Worm (Caenorhabditis elegans) whole organism, L3 larva: Measurements from ENCODE around the gene usp-33.

Experiments used
- aly-2 ChIP-seq: fragments of 150-350 bp; optimal IDR thresholded peaks from 2 replicates; lab custom pipeline; 2014; ENCODE audit warnings: missing biosample characterization, missing genetic modification characterization
- ama-1 ChIP-seq: fragments of 150-350 bp; optimal IDR thresholded peaks from 2 replicates; lab custom pipeline; 2018
- ceh-82 ChIP-seq: fragments of 150-350 bp; optimal IDR thresholded peaks from 2 replicates; lab custom pipeline; 2014; ENCODE audit warnings: missing biosample characterization, missing genetic modification characterization
- egl-27 ChIP-seq: sonication (generic microtip); optimal IDR thresholded peaks from 4 replicates; lab custom pipeline; 2017; ENCODE audit warnings: missing biosample characterization, missing genetic modification reagents, missing genetic modification characterization
- egl-5 ChIP-seq: fragments of 150-350 bp; optimal IDR thresholded peaks from 2 replicates; lab custom pipeline; 2017; ENCODE audit warnings: missing biosample characterization, missing genetic modification reagents, missing genetic modification characterization, inconsistent platforms
- elt-2 ChIP-seq: sonication (generic microtip); optimal IDR thresholded peaks from 2 replicates; lab custom pipeline; 2016; ENCODE audit warnings: missing genetic modification reagents, mild to moderate bottlenecking, missing genetic modification characterization, missing compliant biosample characterization
- eor-1 ChIP-seq, 2 experiments: fragments of 150-350 bp; optimal IDR thresholded peaks; 2 replicates each; lab custom pipeline; 2014 to 2018; ENCODE audit warnings: missing biosample characterization in 2 of 2, missing genetic modification characterization in 2 of 2
- fkh-10 ChIP-seq: sonication (generic microtip); optimal IDR thresholded peaks from 2 replicates; lab custom pipeline; 2017; ENCODE audit warnings: missing biosample characterization, missing genetic modification reagents, missing genetic modification characterization
- fos-1 ChIP-seq: fragments of 150-350 bp; optimal IDR thresholded peaks from 2 replicates; lab custom pipeline; 2014; ENCODE audit warnings: missing biosample characterization, missing genetic modification characterization
- hmg-11 ChIP-seq: sonication (generic microtip); optimal IDR thresholded peaks from 2 replicates; lab custom pipeline; 2016; ENCODE audit warnings: missing genetic modification characterization, missing compliant biosample characterization
- lin-39 ChIP-seq: fragments of 150-350 bp; optimal IDR thresholded peaks from 2 replicates; lab custom pipeline; 2018; ENCODE audit warnings: missing biosample characterization, missing genetic modification reagents, missing genetic modification characterization
- lsy-12 ChIP-seq: sonication (generic microtip); optimal IDR thresholded peaks from 2 replicates; lab custom pipeline; 2016; ENCODE audit warnings: mild to moderate bottlenecking, missing genetic modification characterization, missing compliant biosample characterization
- nfya-1 ChIP-seq: sonication (generic microtip); optimal IDR thresholded peaks from 2 replicates; lab custom pipeline; 2017; ENCODE audit warnings: missing genetic modification characterization, mild to moderate bottlenecking, missing compliant biosample characterization, antibody characterized with exemption, moderate library complexity; ENCODE audit not compliant: insufficient read depth
- nhr-11 ChIP-seq: fragments of 150-350 bp; optimal IDR thresholded peaks from 2 replicates; lab custom pipeline; 2014; ENCODE audit warnings: missing biosample characterization, missing genetic modification characterization
- nhr-12 ChIP-seq: fragments of 150-350 bp; optimal IDR thresholded peaks from 2 replicates; lab custom pipeline; 2014; ENCODE audit warnings: missing biosample characterization, missing genetic modification characterization
- nhr-23 ChIP-seq: fragments of 150-350 bp; optimal IDR thresholded peaks from 2 replicates; lab custom pipeline; 2014; ENCODE audit warnings: missing biosample characterization, missing genetic modification reagents, missing genetic modification characterization
- nhr-25 ChIP-seq: sonication (generic microtip); optimal IDR thresholded peaks from 2 replicates; lab custom pipeline; 2017; ENCODE audit warnings: missing biosample characterization, missing genetic modification characterization
- nhr-28 ChIP-seq: fragments of 150-350 bp; optimal IDR thresholded peaks from 2 replicates; lab custom pipeline; 2014; ENCODE audit warnings: missing biosample characterization, missing genetic modification characterization
- nhr-43 ChIP-seq: sonication (generic microtip); optimal IDR thresholded peaks from 2 replicates; lab custom pipeline; 2016; ENCODE audit warnings: mild to moderate bottlenecking, missing genetic modification characterization, missing compliant biosample characterization; ENCODE audit not compliant: poor library complexity, severe bottlenecking
- nhr-67 ChIP-seq: fragments of 150-350 bp; optimal IDR thresholded peaks from 2 replicates; lab custom pipeline; 2014; ENCODE audit warnings: missing biosample characterization, missing genetic modification characterization
- nhr-76 ChIP-seq: fragments of 150-350 bp; sonication (generic microtip); optimal IDR thresholded peaks from 5 replicates; lab custom pipeline; 2014; ENCODE audit warnings: missing biosample characterization, missing genetic modification characterization
- nhr-77 ChIP-seq: fragments of 150-350 bp; optimal IDR thresholded peaks from 2 replicates; lab custom pipeline; 2014; ENCODE audit warnings: missing biosample characterization, missing genetic modification characterization
- pha-4 ChIP-seq: fragments of 150-350 bp; optimal IDR thresholded peaks from 2 replicates; lab custom pipeline; 2014; ENCODE audit warnings: missing biosample characterization, missing genetic modification reagents, missing genetic modification characterization
- pqm-1 ChIP-seq: fragments of 150-350 bp; optimal IDR thresholded peaks from 2 replicates; lab custom pipeline; 2017; ENCODE audit warnings: missing biosample characterization, missing genetic modification characterization, inconsistent platforms
- sea-2 ChIP-seq: fragments of 150-350 bp; sonication (generic microtip); optimal IDR thresholded peaks from 4 replicates; lab custom pipeline; 2014; ENCODE audit warnings: missing biosample characterization, missing genetic modification reagents, missing genetic modification characterization
- skn-1 ChIP-seq: fragments of 150-350 bp; optimal IDR thresholded peaks from 2 replicates; lab custom pipeline; 2014; ENCODE audit warnings: missing biosample characterization, missing genetic modification characterization
- snpc-4 ChIP-seq: fragments of 150-350 bp; optimal IDR thresholded peaks from 2 replicates; lab custom pipeline; 2014; ENCODE audit warnings: missing biosample characterization, missing genetic modification characterization
- unc-62 ChIP-seq: fragments of 150-350 bp; sonication (generic microtip); optimal IDR thresholded peaks from 4 replicates; lab custom pipeline; 2014; ENCODE audit warnings: missing biosample characterization, missing genetic modification reagents, missing genetic modification characterization
- zag-1 ChIP-seq: fragments of 150-350 bp; optimal IDR thresholded peaks from 2 replicates; lab custom pipeline; 2014; ENCODE audit warnings: missing biosample characterization, missing genetic modification characterization
- ztf-11 ChIP-seq: fragments of 150-350 bp; optimal IDR thresholded peaks from 2 replicates; lab custom pipeline; 2014; ENCODE audit warnings: missing biosample characterization, missing genetic modification characterization
- ztf-4 ChIP-seq: fragments of 150-350 bp; optimal IDR thresholded peaks from 2 replicates; lab custom pipeline; 2014; ENCODE audit warnings: missing biosample characterization, missing genetic modification characterization

usp-33 gene

DNA sequence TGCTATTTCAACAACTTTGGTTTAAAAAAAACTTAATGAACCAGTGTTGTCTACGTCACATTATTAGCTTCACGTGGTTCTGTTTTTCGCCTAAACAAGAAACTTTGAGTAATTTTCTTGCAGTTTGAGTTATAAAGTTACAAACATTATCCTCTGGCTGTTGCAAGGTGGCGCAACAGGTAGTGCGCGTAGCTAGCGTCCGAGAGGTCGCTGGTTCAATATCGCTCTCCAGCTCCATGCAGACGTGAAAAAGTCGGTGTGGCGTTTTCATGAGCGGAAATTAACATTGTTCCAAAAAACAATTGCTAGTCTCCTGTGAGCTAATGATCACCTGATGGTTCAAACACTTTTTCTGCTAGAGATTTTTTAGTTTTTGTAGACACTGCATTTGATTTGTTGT, 28.1 kb downstream of the usp-33 start:
- TF ChIP-seq elt-2 (tag; lab: Kevin White, UChicago): peak; percentile 26
- TF ChIP-seq nhr-43 (tag; lab: Kevin White, UChicago): peak; percentile 19
- peak; percentile 2 for TF ChIP-seq nfya-1 (tag; lab: Kevin White, UChicago)
- no peak for TF ChIP-seq unc-62 (GFP tag; lab: Kevin White, UChicago)
- TF ChIP-seq lsy-12: peak; percentile 16

DNA sequence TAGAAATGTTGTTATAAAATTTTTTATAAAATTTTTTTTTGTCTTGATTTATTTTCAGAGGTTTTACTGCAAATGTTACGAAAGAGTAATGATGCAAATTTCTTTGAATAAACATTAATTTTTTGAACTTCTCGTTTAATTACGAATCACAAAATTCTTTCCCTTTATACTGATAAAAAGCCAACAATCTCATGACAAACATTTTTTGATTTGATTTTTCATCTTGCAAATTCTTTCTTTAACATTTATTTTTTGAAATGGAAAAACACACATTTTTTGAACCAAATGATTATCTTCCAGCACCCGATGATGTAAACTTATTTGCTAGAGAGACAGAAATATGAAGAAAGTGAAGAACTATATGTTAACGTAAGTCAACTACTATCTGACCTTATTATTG, 29.0 kb downstream of the usp-33 start, which contains the start of gene K09E9.1:
Gene K09E9.1, plus strand, starts transcription at position 301 of the 400 bp plus-strand sequence.
- peak; percentile 18 for TF ChIP-seq elt-2 (tag; lab: Kevin White, UChicago)
- TF ChIP-seq fos-1: no peak

DNA sequence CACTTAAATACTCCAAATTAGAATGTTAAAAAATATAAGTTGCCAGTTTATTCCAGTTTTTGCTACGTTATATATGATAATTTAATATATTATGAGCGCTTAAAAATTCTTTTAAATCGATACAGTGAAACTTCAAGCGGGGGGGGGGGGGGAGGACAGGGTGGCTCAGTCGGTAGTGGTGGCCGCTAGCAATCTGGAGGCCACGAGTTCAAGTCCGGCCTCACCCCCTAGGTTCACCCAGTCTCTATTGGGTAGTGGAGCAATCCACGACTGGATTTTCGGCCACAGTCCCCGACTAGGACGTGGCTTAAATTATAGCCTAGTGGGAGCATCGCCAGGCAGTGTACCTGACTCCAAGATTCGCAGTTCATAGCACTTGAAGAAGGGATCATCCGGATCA, 29.8 kb downstream of the usp-33 start:
- TF ChIP-seq ama-1 (lab: Kevin White, UChicago) (no peak), ztf-11 (tag; lab: Kevin White, UChicago) (no peak)

DNA sequence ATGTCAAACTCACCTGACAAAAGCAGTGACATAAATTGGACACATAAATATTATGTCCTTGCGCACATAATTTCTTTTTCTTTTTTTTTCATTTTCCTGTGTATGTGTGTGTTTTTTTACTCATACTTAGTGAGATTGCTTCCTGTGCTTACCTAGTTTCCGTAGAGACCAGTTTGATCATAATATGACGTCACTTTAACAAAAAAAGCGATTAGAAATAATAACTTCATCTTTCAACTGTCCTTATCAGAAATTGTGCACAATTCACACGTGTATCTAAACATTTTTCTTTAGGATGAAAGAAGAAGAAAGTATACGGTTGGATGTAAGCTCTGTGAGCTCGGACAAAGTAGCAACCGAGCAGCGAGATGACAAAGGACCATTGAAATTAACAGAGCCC, 30.9 kb downstream of the usp-33 start:
- TF ChIP-seq fkh-10 (GFP tag; lab: Kevin White, UChicago): no peak
- TF ChIP-seq snpc-4: no peak
- no peak for TF ChIP-seq ztf-4
- TF ChIP-seq ama-1 (lab: Kevin White, UChicago): no peak
- no peak for TF ChIP-seq hmg-11 (tag; lab: Kevin White, UChicago)
- TF ChIP-seq eor-1 (tag; optimal IDR thresholded peaks at IDR 0.05; lab: Kevin White, UChicago): no peak
- TF ChIP-seq pqm-1 (tag; lab: Kevin White, UChicago): peak; percentile 46
- peak; percentile 65 for TF ChIP-seq elt-2 (tag; lab: Kevin White, UChicago)
- no peak for TF ChIP-seq unc-62 (GFP tag; lab: Kevin White, UChicago)
- TF ChIP-seq nhr-76 (tag; lab: Kevin White, UChicago): no peak
- TF ChIP-seq pha-4 (tag; lab: Kevin White, UChicago): no peak
- TF ChIP-seq egl-27 (tag; lab: Kevin White, UChicago): no peak
- TF ChIP-seq sea-2 (GFP tag; lab: Kevin White, UChicago): no peak
- TF ChIP-seq aly-2 (tag; lab: Kevin White, UChicago): no peak

DNA sequence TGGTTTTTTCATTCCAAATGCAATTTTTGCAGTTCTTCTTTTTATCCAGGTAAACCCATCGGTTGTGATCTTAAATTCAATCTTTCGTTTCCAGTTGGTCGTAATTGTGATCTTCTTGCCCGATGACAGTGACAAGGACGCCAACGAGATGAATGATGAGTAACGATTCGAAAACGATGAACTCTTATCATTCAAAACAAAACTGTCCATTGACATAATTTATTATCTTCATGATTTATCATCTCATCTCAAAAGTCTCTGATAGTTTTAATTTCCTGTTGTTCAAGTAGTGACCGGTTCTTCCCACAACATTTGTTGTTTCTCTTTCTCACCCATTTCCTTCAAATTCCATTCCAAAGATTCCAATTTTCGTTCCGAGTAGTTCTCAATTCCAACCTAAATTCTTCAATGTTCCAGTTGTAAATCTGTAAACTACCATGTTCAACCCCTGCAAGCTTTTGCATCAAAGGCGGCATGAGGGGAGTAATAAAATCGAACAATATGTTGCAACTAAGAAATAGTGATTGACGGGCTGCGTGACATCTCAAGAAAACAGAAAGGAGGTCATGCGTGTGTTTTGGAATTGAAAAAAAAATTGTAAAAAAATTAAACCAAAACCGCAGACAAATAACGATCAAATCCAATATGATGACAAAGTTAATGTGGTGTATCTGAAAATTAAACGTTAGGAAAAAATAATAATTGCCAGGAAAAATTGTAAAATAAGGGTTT, 35.1 kb downstream of the usp-33 start:
- no peak for TF ChIP-seq ztf-11 (tag; lab: Kevin White, UChicago)
- no peak for TF ChIP-seq nhr-77 (tag; lab: Kevin White, UChicago)
- peak; percentile 12 for TF ChIP-seq nhr-43 (tag; lab: Kevin White, UChicago)
- TF ChIP-seq sea-2 (GFP tag; lab: Kevin White, UChicago): no peak
- TF ChIP-seq nhr-25 (tag; lab: Kevin White, UChicago): peak; percentile 36
- TF ChIP-seq elt-2 (tag; lab: Kevin White, UChicago): no peak
- no peak for TF ChIP-seq zag-1 (tag; lab: Kevin White, UChicago)
- no peak for TF ChIP-seq snpc-4
- no peak for TF ChIP-seq skn-1 (tag; lab: Kevin White, UChicago)
- no peak for TF ChIP-seq hmg-11 (tag; lab: Kevin White, UChicago)
- TF ChIP-seq fos-1: no peak
- peak; percentile 38 for TF ChIP-seq nhr-23 (tag; lab: Kevin White, UChicago)
- TF ChIP-seq nhr-11 (tag; lab: Kevin White, UChicago): no peak
- TF ChIP-seq nhr-76 (tag; lab: Kevin White, UChicago): no peak
- no peak for TF ChIP-seq ceh-82
- TF ChIP-seq nhr-28: no peak
- no peak for TF ChIP-seq egl-5 (tag; lab: Kevin White, UChicago)
- TF ChIP-seq nhr-67 (tag; lab: Kevin White, UChicago): no peak
- peak; percentile 48 for TF ChIP-seq unc-62 (GFP tag; lab: Kevin White, UChicago)
- TF ChIP-seq fkh-10 (GFP tag; lab: Kevin White, UChicago): no peak
- TF ChIP-seq ztf-4: no peak

DNA sequence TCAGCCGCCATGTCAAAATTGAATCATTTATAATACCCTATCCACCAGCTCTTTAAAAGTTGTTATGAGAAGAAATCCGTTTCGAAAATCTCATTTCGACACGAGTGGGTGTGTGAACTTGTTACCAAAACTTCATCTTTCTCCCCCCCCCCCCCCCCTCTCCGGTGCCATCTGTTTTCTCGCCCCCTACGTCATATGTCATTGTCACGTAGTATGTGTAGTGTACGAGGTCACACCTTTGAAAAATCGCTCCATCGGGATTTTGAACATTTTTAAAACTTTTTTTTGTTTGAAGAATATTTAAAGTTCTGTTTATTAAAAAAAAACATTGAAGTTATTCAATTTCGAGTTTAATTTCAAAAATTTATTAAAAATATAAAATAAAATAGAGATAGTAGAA, 36.6 kb downstream of the usp-33 start:
- peak; percentile 36 for TF ChIP-seq lin-39
- no peak for TF ChIP-seq nhr-12 (tag; lab: Kevin White, UChicago)
- TF ChIP-seq, all 47 proteins: peak for 1
